Worm (Caenorhabditis elegans) whole organism, late embryonic: ENCODE measurements around the gene ZK154.1.

ENCODE experiments used
- C08G9.2 ChIP-seq: sonication (generic microtip); optimal IDR thresholded peaks from 2 replicates; lab custom pipeline; 2016; ENCODE audit warnings: mild to moderate bottlenecking, missing genetic modification characterization, moderate library complexity, missing compliant biosample characterization
- C38D4.7 ChIP-seq: fragments of 200-800 bp; sonication (Bioruptor generic); optimal IDR thresholded peaks from 2 replicates; lab custom pipeline; 2018; ENCODE audit warnings: mild to moderate bottlenecking, missing genetic modification characterization, moderate library complexity, missing compliant biosample characterization
- F13H6.1 ChIP-seq: sonication (generic microtip); optimal IDR thresholded peaks from 2 replicates; lab custom pipeline; 2016; ENCODE audit warnings: missing genetic modification characterization, missing compliant biosample characterization
- K09A11.1 ChIP-seq: sonication (generic microtip); optimal IDR thresholded peaks from 2 replicates; lab custom pipeline; 2017; ENCODE audit warnings: antibody characterized with exemption, mild to moderate bottlenecking, missing genetic modification characterization, missing compliant biosample characterization; ENCODE audit not compliant: insufficient read depth
- T23F11.4 ChIP-seq: fragments of 200-800 bp; sonication (Bioruptor generic); optimal IDR thresholded peaks from 2 replicates; lab custom pipeline; 2018; ENCODE audit warnings: mild to moderate bottlenecking, missing genetic modification characterization, missing compliant biosample characterization
- Y22D7AL.16 ChIP-seq: sonication (generic microtip); optimal IDR thresholded peaks from 2 replicates; lab custom pipeline; 2016; ENCODE audit warnings: missing genetic modification characterization, missing compliant biosample characterization
- ahr-1 ChIP-seq: sonication (generic microtip); optimal IDR thresholded peaks from 2 replicates; lab custom pipeline; 2016; ENCODE audit warnings: missing genetic modification characterization, missing compliant biosample characterization
- ceh-18 ChIP-seq: sonication (generic microtip); optimal IDR thresholded peaks from 2 replicates; lab custom pipeline; 2016; ENCODE audit warnings: missing genetic modification characterization, missing compliant biosample characterization
- ceh-19 ChIP-seq: fragments of 200-800 bp; sonication (Bioruptor generic); optimal IDR thresholded peaks from 2 replicates; lab custom pipeline; 2018; ENCODE audit warnings: mild to moderate bottlenecking, missing genetic modification characterization, missing compliant biosample characterization
- ceh-2 ChIP-seq: sonication (generic microtip); optimal IDR thresholded peaks from 2 replicates; lab custom pipeline; 2016; ENCODE audit warnings: missing genotype, missing genetic modification characterization, missing compliant biosample characterization
- ceh-24 ChIP-seq: sonication (generic microtip); optimal IDR thresholded peaks from 2 replicates; lab custom pipeline; 2016; ENCODE audit warnings: mild to moderate bottlenecking, missing genetic modification characterization, missing compliant biosample characterization
- ceh-30 ChIP-seq: fragments of 150-350 bp; optimal IDR thresholded peaks from 2 replicates; lab custom pipeline; 2014; ENCODE audit warnings: missing biosample characterization, missing genetic modification characterization
- ceh-34 ChIP-seq: sonication (generic microtip); optimal IDR thresholded peaks from 2 replicates; lab custom pipeline; 2016; ENCODE audit warnings: mild to moderate bottlenecking, missing genetic modification characterization, missing compliant biosample characterization
- ceh-45 ChIP-seq: fragments of 200-800 bp; sonication (Bioruptor generic); IDR thresholded peaks from 2 replicates; pipeline ENCODE4 v1.3.6; 2022; ENCODE audit warnings: missing genetic modification reagents, missing genetic modification characterization, missing compliant biosample characterization
- ceh-48 ChIP-seq: sonication (generic microtip); optimal IDR thresholded peaks from 2 replicates; lab custom pipeline; 2016; ENCODE audit warnings: missing genetic modification characterization, inconsistent platforms, missing compliant biosample characterization
- ceh-9 ChIP-seq: sonication (generic microtip); optimal IDR thresholded peaks from 2 replicates; lab custom pipeline; 2016; ENCODE audit warnings: mild to moderate bottlenecking, missing genetic modification characterization, inconsistent platforms, missing compliant biosample characterization
- dve-1 ChIP-seq: sonication (generic microtip); optimal IDR thresholded peaks from 2 replicates; lab custom pipeline; 2017; ENCODE audit warnings: antibody characterized with exemption, mild to moderate bottlenecking, missing genetic modification characterization, missing compliant biosample characterization
- elt-2 ChIP-seq: sonication (generic microtip); optimal IDR thresholded peaks from 2 replicates; lab custom pipeline; 2016; ENCODE audit warnings: missing genetic modification reagents, missing genetic modification characterization, missing compliant biosample characterization
- elt-4 ChIP-seq: sonication (generic microtip); optimal IDR thresholded peaks from 2 replicates; lab custom pipeline; 2016; ENCODE audit warnings: missing genetic modification characterization, missing compliant biosample characterization
- ets-4 ChIP-seq: sonication (generic microtip); optimal IDR thresholded peaks from 2 replicates; lab custom pipeline; 2016; ENCODE audit warnings: missing genetic modification characterization, missing compliant biosample characterization
- fax-1 ChIP-seq: sonication (generic microtip); optimal IDR thresholded peaks from 2 replicates; lab custom pipeline; 2016; ENCODE audit warnings: missing genotype, missing genetic modification characterization, missing compliant biosample characterization
- fkh-10 ChIP-seq: fragments of 150-350 bp; optimal IDR thresholded peaks from 2 replicates; lab custom pipeline; 2014; ENCODE audit warnings: missing biosample characterization, missing genetic modification reagents, missing genetic modification characterization
- fkh-6 ChIP-seq: sonication (generic microtip); optimal IDR thresholded peaks from 2 replicates; lab custom pipeline; 2016; ENCODE audit warnings: missing genetic modification characterization, missing compliant biosample characterization
- gmeb-2 ChIP-seq: sonication (generic microtip); optimal IDR thresholded peaks from 2 replicates; lab custom pipeline; 2016; ENCODE audit warnings: missing genetic modification characterization, inconsistent platforms, missing compliant biosample characterization
- hlh-13 ChIP-seq: fragments of 200-800 bp; sonication (Bioruptor generic); optimal IDR thresholded peaks from 2 replicates; lab custom pipeline; 2018; ENCODE audit warnings: mild to moderate bottlenecking, missing genetic modification characterization, missing compliant biosample characterization
- hlh-30 ChIP-seq: sonication (generic microtip); optimal IDR thresholded peaks from 2 replicates; lab custom pipeline; 2017; ENCODE audit warnings: antibody characterized with exemption, missing genetic modification characterization, missing compliant biosample characterization; ENCODE audit not compliant: insufficient read depth
- lin-11 ChIP-seq: fragments of 200-800 bp; sonication (Bioruptor generic); optimal IDR thresholded peaks from 2 replicates; lab custom pipeline; 2018; ENCODE audit warnings: mild to moderate bottlenecking, missing genetic modification characterization, missing compliant biosample characterization
- npax-4 ChIP-seq: sonication (generic microtip); optimal IDR thresholded peaks from 2 replicates; lab custom pipeline; 2016; ENCODE audit warnings: missing genetic modification characterization, missing compliant biosample characterization
- odd-2 ChIP-seq: sonication (generic microtip); optimal IDR thresholded peaks from 2 replicates; lab custom pipeline; 2017; ENCODE audit warnings: antibody characterized with exemption, mild to moderate bottlenecking, missing genetic modification characterization, missing compliant biosample characterization
- pat-9 ChIP-seq: fragments of 200-800 bp; sonication (Bioruptor generic); optimal IDR thresholded peaks from 2 replicates; lab custom pipeline; 2018; ENCODE audit warnings: mild to moderate bottlenecking, missing genetic modification characterization, moderate library complexity, missing compliant biosample characterization
- pax-1 ChIP-seq: fragments of 150-350 bp; optimal IDR thresholded peaks from 2 replicates; lab custom pipeline; 2014; ENCODE audit warnings: missing biosample characterization, missing genetic modification characterization
- pha-2 ChIP-seq: sonication (generic microtip); optimal IDR thresholded peaks from 2 replicates; lab custom pipeline; 2017; ENCODE audit warnings: mild to moderate bottlenecking, missing genetic modification characterization, missing compliant biosample characterization
- pha-4 ChIP-seq: fragments of 150-350 bp; optimal IDR thresholded peaks from 2 replicates; lab custom pipeline; 2018; ENCODE audit warnings: missing biosample characterization, missing genetic modification reagents, missing genetic modification characterization
- pros-1 ChIP-seq: fragments of 150-350 bp; optimal IDR thresholded peaks from 2 replicates; lab custom pipeline; 2014; ENCODE audit warnings: missing biosample characterization, missing genetic modification reagents, missing genetic modification characterization
- ref-2 ChIP-seq: sonication (generic microtip); optimal IDR thresholded peaks from 2 replicates; lab custom pipeline; 2016; ENCODE audit warnings: missing genetic modification characterization, missing compliant biosample characterization
- rnt-1 ChIP-seq: sonication (generic microtip); optimal IDR thresholded peaks from 2 replicates; lab custom pipeline; 2016; ENCODE audit warnings: missing genetic modification characterization, missing compliant biosample characterization
- sdc-2 ChIP-seq: sonication (generic microtip); optimal IDR thresholded peaks from 2 replicates; lab custom pipeline; 2016; ENCODE audit warnings: missing genotype, missing genetic modification characterization, missing compliant biosample characterization
- sox-4 ChIP-seq: sonication (generic microtip); optimal IDR thresholded peaks from 2 replicates; lab custom pipeline; 2017; ENCODE audit warnings: mild to moderate bottlenecking, missing genetic modification characterization, inconsistent platforms, missing compliant biosample characterization
- tbx-7 ChIP-seq: sonication (generic microtip); optimal IDR thresholded peaks from 2 replicates; lab custom pipeline; 2016; ENCODE audit warnings: missing genotype, missing genetic modification characterization, missing compliant biosample characterization
- ttx-3 ChIP-seq: sonication (generic microtip); optimal IDR thresholded peaks from 2 replicates; lab custom pipeline; 2016; ENCODE audit warnings: missing genetic modification reagents, missing genetic modification characterization, missing compliant biosample characterization
- unc-55 ChIP-seq: sonication (generic microtip); optimal IDR thresholded peaks from 2 replicates; lab custom pipeline; 2017; ENCODE audit warnings: missing biosample characterization, missing genetic modification reagents, missing genetic modification characterization
- zip-5 ChIP-seq: sonication (generic microtip); optimal IDR thresholded peaks from 2 replicates; lab custom pipeline; 2016; ENCODE audit warnings: missing genetic modification characterization, missing compliant biosample characterization

Gene ZK154.1

ce11 chrX:7779527-7780033 is at the start of gene ZK154.1:
TSS of gene ZK154.1 (plus strand) at chrX:7779577.
- no peak for TF ChIP-seq ceh-30 (tag; lab: Kevin White, UChicago)
- no peak for TF ChIP-seq sdc-2 (tag; lab: Kevin White, UChicago)
- no peak for TF ChIP-seq hlh-30
- no peak for TF ChIP-seq T23F11.4 (GFP tag; lab: Kevin White, UChicago)
- TF ChIP-seq tbx-7 = no peak
- no peak for TF ChIP-seq ceh-18
- no peak for TF ChIP-seq ceh-34 (tag; lab: Kevin White, UChicago)
- TF ChIP-seq ref-2 (tag; lab: Kevin White, UChicago) = no peak
- no peak for TF ChIP-seq zip-5 (tag; lab: Kevin White, UChicago)
- TF ChIP-seq ceh-24 (tag; lab: Kevin White, UChicago) = no peak
- no peak for TF ChIP-seq pax-1 (tag; lab: Kevin White, UChicago)
- no peak for TF ChIP-seq rnt-1
- no peak for TF ChIP-seq fax-1 (tag; lab: Kevin White, UChicago)
- no peak for TF ChIP-seq ets-4 (tag; lab: Kevin White, UChicago)
- no peak for TF ChIP-seq C38D4.7
- no peak for TF ChIP-seq sox-4
- TF ChIP-seq ceh-45 (GFP tag; lab: Robert Waterston, UW) = no peak

- no peak for TF ChIP-seq hlh-13
- no peak for TF ChIP-seq npax-4 (tag; lab: Kevin White, UChicago)
- TF ChIP-seq Y22D7AL.16 = no peak
- no peak for TF ChIP-seq ceh-19
- no peak for TF ChIP-seq ceh-2 (tag; lab: Kevin White, UChicago)
- TF ChIP-seq pax-1 (tag; lab: Kevin White, UChicago) = no peak
- TF ChIP-seq ceh-9 (tag; lab: Kevin White, UChicago) = no peak
These were observed 45.8 kb upstream of the ZK154.1 start for ce11 chrX:7733571-7733970.

ce11 chrX:7736171-7736570 is 43.2 kb upstream of the ZK154.1 start, which contains the start of gene set-12:
TSS of gene set-12 (minus strand) at chrX:7736271.
- TF ChIP-seq pha-4 (no peak), pha-2 (no peak), ceh-48 (tag; lab: Kevin White, UChicago) (no peak), F13H6.1 (tag; lab: Kevin White, UChicago) (no peak), ceh-2 (tag; lab: Kevin White, UChicago) (no peak), odd-2 (tag; lab: Kevin White, UChicago) (no peak), C08G9.2 (tag; lab: Kevin White, UChicago) (no peak), K09A11.1 (no peak), ceh-34 (tag; lab: Kevin White, UChicago) (no peak)

- TF ChIP-seq C08G9.2 (tag; lab: Kevin White, UChicago) (no peak), fkh-10 (no peak), pat-9 (tag; lab: Kevin White, UChicago) (no peak), pha-2 (no peak), K09A11.1 (no peak), ttx-3 (tag; lab: Kevin White, UChicago) (no peak), ceh-19 (no peak), lin-11 (tag; lab: Kevin White, UChicago) (no peak), ceh-18 (no peak), fkh-6 (no peak), ahr-1 (tag; lab: Kevin White, UChicago) (no peak), dve-1 (no peak), sox-4 (no peak), unc-55 (GFP tag; lab: Kevin White, UChicago) (no peak), Y22D7AL.16 (no peak), elt-2 (no peak), gmeb-2 (tag; lab: Kevin White, UChicago) (no peak), pros-1 (no peak), elt-4 (tag; lab: Kevin White, UChicago) (no peak)
These were observed 40.0 kb upstream of the ZK154.1 start, which contains the start of gene K09F5.1 for ce11 chrX:7739353-7739752. TSS of gene K09F5.1 (plus strand) at chrX:7739653.
